Worm (Caenorhabditis elegans) whole organism, late embryonic: ENCODE measurements around the gene slc-17.3.

Source experiments
- K02D7.2 ChIP-seq: sonication (generic microtip); optimal IDR thresholded peaks from 2 replicates; lab custom pipeline; 2017; ENCODE audit warnings: mild to moderate bottlenecking, missing genetic modification characterization, missing compliant biosample characterization
- ama-1 ChIP-seq: fragments of 150-350 bp; optimal IDR thresholded peaks from 2 replicates; lab custom pipeline; 2014
- ceh-18 ChIP-seq: sonication (generic microtip); optimal IDR thresholded peaks from 2 replicates; lab custom pipeline; 2016; ENCODE audit warnings: missing genetic modification characterization, missing compliant biosample characterization
- fax-1 ChIP-seq: sonication (generic microtip); optimal IDR thresholded peaks from 2 replicates; lab custom pipeline; 2016; ENCODE audit warnings: missing genotype, missing genetic modification characterization, missing compliant biosample characterization
- fkh-10 ChIP-seq: fragments of 150-350 bp; optimal IDR thresholded peaks from 2 replicates; lab custom pipeline; 2014; ENCODE audit warnings: missing biosample characterization, missing genetic modification reagents, missing genetic modification characterization
- nfya-1 ChIP-seq: sonication (generic microtip); optimal IDR thresholded peaks from 2 replicates; lab custom pipeline; 2017; ENCODE audit warnings: missing genetic modification characterization, mild to moderate bottlenecking, missing compliant biosample characterization, antibody characterized with exemption, moderate library complexity
- npax-4 ChIP-seq: sonication (generic microtip); optimal IDR thresholded peaks from 2 replicates; lab custom pipeline; 2016; ENCODE audit warnings: missing genetic modification characterization, missing compliant biosample characterization
- pqm-1 ChIP-seq: sonication (generic microtip); optimal IDR thresholded peaks from 2 replicates; lab custom pipeline; 2016; ENCODE audit warnings: missing genetic modification characterization, missing compliant biosample characterization
- rnt-1 ChIP-seq: sonication (generic microtip); optimal IDR thresholded peaks from 2 replicates; lab custom pipeline; 2016; ENCODE audit warnings: missing genetic modification characterization, missing compliant biosample characterization
- sdc-2 ChIP-seq: sonication (generic microtip); optimal IDR thresholded peaks from 2 replicates; lab custom pipeline; 2016; ENCODE audit warnings: missing genotype, missing genetic modification characterization, missing compliant biosample characterization
- tbx-7 ChIP-seq: sonication (generic microtip); optimal IDR thresholded peaks from 2 replicates; lab custom pipeline; 2016; ENCODE audit warnings: missing genotype, missing genetic modification characterization, missing compliant biosample characterization
- ztf-16 ChIP-seq: sonication (generic microtip); optimal IDR thresholded peaks from 2 replicates; lab custom pipeline; 2017; ENCODE audit warnings: missing genetic modification characterization, missing compliant biosample characterization

- no peak for TF ChIP-seq pqm-1 (tag; lab: Kevin White, UChicago)
- TF ChIP-seq ztf-16 (tag; lab: Kevin White, UChicago) = no peak
- no peak for TF ChIP-seq ama-1 (lab: Kevin White, UChicago)
- TF ChIP-seq fax-1 (tag; lab: Kevin White, UChicago) = no peak
- no peak for TF ChIP-seq fkh-10 (GFP tag; lab: Kevin White, UChicago)
- no peak for TF ChIP-seq K02D7.2 (tag; lab: Kevin White, UChicago)
- no peak for TF ChIP-seq tbx-7 (tag; lab: Kevin White, UChicago)
- no peak for TF ChIP-seq rnt-1 (tag; lab: Kevin White, UChicago)
- TF ChIP-seq sdc-2 = no peak
- no peak for TF ChIP-seq npax-4 (tag; lab: Kevin White, UChicago)
- no peak for TF ChIP-seq nfya-1 (tag; lab: Kevin White, UChicago)
- TF ChIP-seq ceh-18 (tag; lab: Kevin White, UChicago) = no peak
Observed at ce11 chrIII:7843536-7843935, 21.6 kb downstream of the slc-17.3 start, which contains the start of gene ZK652.8.
